Worm (Caenorhabditis elegans) whole organism, L4 larva: ENCODE measurements around the gene old-2.

ENCODE experiments used
- Y105C5A.15 ChIP-seq: fragments of 200-800 bp; sonication (Bioruptor generic); IDR thresholded peaks from 2 replicates; pipeline ENCODE4 v1.3.6; 2022; ENCODE audit warnings: missing genetic modification characterization, missing compliant biosample characterization
- Y5F2A.4 ChIP-seq: fragments of 200-800 bp; sonication (Bioruptor generic); optimal IDR thresholded peaks from 2 replicates; lab custom pipeline; 2018; ENCODE audit warnings: mild to moderate bottlenecking, missing genetic modification characterization, missing compliant biosample characterization
- aha-1 ChIP-seq: fragments of 150-350 bp; peaks from one replicate; lab custom pipeline; 2014; ENCODE audit warnings: missing biosample characterization, missing genetic modification characterization
- arid-1 ChIP-seq: fragments of 200-800 bp; sonication (Bioruptor generic); conservative IDR thresholded peaks from 2 replicates; pipeline ENCODE4 v1.3.6; 2022; ENCODE audit warnings: missing genetic modification reagents, missing genetic modification characterization, missing compliant biosample characterization
- attf-4 ChIP-seq: sonication (generic microtip); optimal IDR thresholded peaks from 3 replicates; lab custom pipeline; 2017; ENCODE audit warnings: missing biosample characterization, missing genetic modification characterization
- ceh-28 ChIP-seq: fragments of 150-350 bp; optimal IDR thresholded peaks from 2 replicates; lab custom pipeline; 2014; ENCODE audit warnings: missing biosample characterization, missing genetic modification reagents, missing genetic modification characterization
- ceh-62 ChIP-seq: sonication (generic microtip); optimal IDR thresholded peaks from 2 replicates; lab custom pipeline; 2017; ENCODE audit warnings: missing biosample characterization, missing genetic modification characterization
- cey-2 ChIP-seq: sonication (generic microtip); optimal IDR thresholded peaks from 3 replicates; lab custom pipeline; 2017; ENCODE audit warnings: missing genetic modification characterization, mild to moderate bottlenecking, missing compliant biosample characterization, antibody characterized with exemption, borderline replicate concordance; ENCODE audit not compliant: insufficient read depth
- daf-16 ChIP-seq, 3 experiments: sonication (generic microtip); optimal IDR thresholded peaks; 2 replicates each; lab custom pipeline; 2016 to 2017; ENCODE audit warnings: missing genetic modification characterization in 3 of 3, missing genetic modification reagents in 3 of 3, mild to moderate bottlenecking in 2 of 3, missing compliant biosample characterization in 2 of 3, missing biosample characterization in 1 of 3, moderate library complexity in 1 of 3
- dmd-6 ChIP-seq: fragments of 200-800 bp; sonication (Bioruptor generic); IDR thresholded peaks from 2 replicates; pipeline ENCODE4 v1.3.6; 2022; ENCODE audit warnings: missing genetic modification reagents, missing genetic modification characterization, missing compliant biosample characterization
- dmd-9 ChIP-seq: fragments of 200-800 bp; sonication (Bioruptor generic); IDR thresholded peaks from 2 replicates; pipeline ENCODE4 v1.3.6; 2022; ENCODE audit warnings: missing genetic modification reagents, missing genetic modification characterization, missing compliant biosample characterization
- dve-1 ChIP-seq: sonication (generic microtip); optimal IDR thresholded peaks from 2 replicates; lab custom pipeline; 2017; ENCODE audit warnings: antibody characterized with exemption, mild to moderate bottlenecking, missing genetic modification characterization, missing compliant biosample characterization; ENCODE audit not compliant: insufficient read depth
- fos-1 ChIP-seq: fragments of 150-350 bp; optimal IDR thresholded peaks from 2 replicates; lab custom pipeline; 2014; ENCODE audit warnings: missing biosample characterization, missing genetic modification characterization
- lin-1 ChIP-seq: fragments of 200-800 bp; sonication (Bioruptor generic); IDR thresholded peaks from 2 replicates; pipeline ENCODE4 v1.3.6; 2022; ENCODE audit warnings: missing genetic modification reagents, missing genetic modification characterization, missing compliant biosample characterization
- lin-13 ChIP-seq: fragments of 150-350 bp; optimal IDR thresholded peaks from 2 replicates; lab custom pipeline; 2014; ENCODE audit warnings: missing biosample characterization, missing genetic modification reagents, missing genetic modification characterization
- lin-29 ChIP-seq: fragments of 200-800 bp; sonication (Bioruptor generic); IDR thresholded peaks from 2 replicates; pipeline ENCODE4 v1.3.6; 2022; ENCODE audit warnings: missing genetic modification reagents, missing genetic modification characterization, missing compliant biosample characterization
- lin-38 ChIP-seq: fragments of 200-800 bp; sonication (Bioruptor generic); IDR thresholded peaks from 2 replicates; pipeline ENCODE4 v1.3.6; 2022; ENCODE audit warnings: missing genetic modification reagents, missing genetic modification characterization, missing compliant biosample characterization
- madf-9 ChIP-seq: fragments of 200-800 bp; sonication (Bioruptor generic); conservative IDR thresholded peaks from 2 replicates; pipeline ENCODE4 v1.3.6; 2022; ENCODE audit warnings: missing genetic modification reagents, missing genetic modification characterization, missing compliant biosample characterization
- mdl-1 ChIP-seq, 2 experiments: fragments of 150-350 bp in 1 of 2; sonication (generic microtip) in 1 of 2; optimal IDR thresholded peaks; 2 replicates each; lab custom pipeline; 2014 to 2017; ENCODE audit warnings: missing biosample characterization in 2 of 2, missing genetic modification characterization in 2 of 2
- mep-1 ChIP-seq: fragments of 150-350 bp; sonication (generic microtip); optimal IDR thresholded peaks from 3 replicates; lab custom pipeline; 2014; ENCODE audit warnings: missing biosample characterization, missing genetic modification characterization
- mes-2 ChIP-seq: sonication (generic microtip); optimal IDR thresholded peaks from 2 replicates; lab custom pipeline; 2016; ENCODE audit warnings: missing genotype, mild to moderate bottlenecking, missing genetic modification characterization, missing compliant biosample characterization; ENCODE audit not compliant: poor library complexity, severe bottlenecking
- mxl-2 ChIP-seq: fragments of 200-800 bp; sonication (Bioruptor generic); conservative IDR thresholded peaks from 2 replicates; pipeline ENCODE4 v1.3.6; 2022; ENCODE audit warnings: missing genetic modification reagents, missing genetic modification characterization, missing compliant biosample characterization
- mxl-3 ChIP-seq: fragments of 200-800 bp; sonication (Bioruptor generic); optimal IDR thresholded peaks from 2 replicates; lab custom pipeline; 2018; ENCODE audit warnings: mild to moderate bottlenecking, missing genetic modification characterization, missing compliant biosample characterization
- nhr-10 ChIP-seq: fragments of 150-350 bp; optimal IDR thresholded peaks from 2 replicates; lab custom pipeline; 2014; ENCODE audit warnings: missing biosample characterization, missing genetic modification characterization
- nhr-102 ChIP-seq: sonication (generic microtip); optimal IDR thresholded peaks from 2 replicates; lab custom pipeline; 2016; ENCODE audit warnings: mild to moderate bottlenecking, missing genetic modification characterization, moderate library complexity, missing compliant biosample characterization
- nhr-11 ChIP-seq: fragments of 150-350 bp; optimal IDR thresholded peaks from 2 replicates; lab custom pipeline; 2014; ENCODE audit warnings: missing biosample characterization, missing genetic modification characterization
- nhr-111 ChIP-seq: fragments of 200-800 bp; sonication (Bioruptor generic); optimal IDR thresholded peaks from 2 replicates; lab custom pipeline; 2018; ENCODE audit warnings: mild to moderate bottlenecking, missing genetic modification characterization, missing compliant biosample characterization
- nhr-237 ChIP-seq: sonication (generic microtip); optimal IDR thresholded peaks from 2 replicates; lab custom pipeline; 2017; ENCODE audit warnings: missing biosample characterization, missing genetic modification characterization
- nhr-25 ChIP-seq: sonication (generic microtip); optimal IDR thresholded peaks from 2 replicates; lab custom pipeline; 2017; ENCODE audit warnings: missing genetic modification characterization, mild to moderate bottlenecking, missing compliant biosample characterization, antibody characterized with exemption, moderate library complexity, borderline replicate concordance; ENCODE audit not compliant: insufficient read depth
- nhr-28 ChIP-seq: fragments of 150-350 bp; optimal IDR thresholded peaks from 2 replicates; lab custom pipeline; 2014; ENCODE audit warnings: missing biosample characterization, missing genetic modification characterization
- nhr-42 ChIP-seq: fragments of 200-800 bp; sonication (Bioruptor generic); IDR thresholded peaks from 2 replicates; pipeline ENCODE4 v1.3.6; 2022; ENCODE audit warnings: missing genetic modification characterization, missing compliant biosample characterization
- nhr-6 ChIP-seq: fragments of 150-350 bp; optimal IDR thresholded peaks from 2 replicates; lab custom pipeline; 2014; ENCODE audit warnings: missing biosample characterization, missing genetic modification characterization
- pha-4 ChIP-seq, 2 experiments: fragments of 150-350 bp in 1 of 2; fragments of 200-800 bp in 1 of 2; sonication (Bioruptor generic) in 1 of 2; IDR thresholded peaks in 1 of 2; optimal IDR thresholded peaks in 1 of 2; 2 replicates each; pipeline versions ENCODE4 v1.3.6 to Lab custom; 2014 to 2022; ENCODE audit warnings: missing genetic modification characterization in 2 of 2, missing genetic modification reagents in 2 of 2, missing biosample characterization in 1 of 2, missing compliant biosample characterization in 1 of 2
- php-3 ChIP-seq: fragments of 200-800 bp; sonication (Bioruptor generic); IDR thresholded peaks from 2 replicates; pipeline ENCODE4 v1.3.6; 2022; ENCODE audit warnings: missing genetic modification reagents, missing genetic modification characterization, missing compliant biosample characterization
- pqm-1 ChIP-seq: sonication (generic microtip); optimal IDR thresholded peaks from 2 replicates; lab custom pipeline; 2017; ENCODE audit warnings: missing biosample characterization, missing genetic modification characterization
- saeg-2 ChIP-seq: fragments of 200-800 bp; sonication (Bioruptor generic); IDR thresholded peaks from 2 replicates; pipeline ENCODE4 v1.3.6; 2022; ENCODE audit warnings: missing genetic modification reagents, missing genetic modification characterization, missing compliant biosample characterization
- set-16 ChIP-seq: fragments of 200-800 bp; sonication (Bioruptor generic); IDR thresholded peaks from 2 replicates; pipeline ENCODE4 v1.3.6; 2022; ENCODE audit warnings: missing genetic modification reagents, missing genetic modification characterization, missing compliant biosample characterization
- snpc-1.2 ChIP-seq: fragments of 200-800 bp; sonication (Bioruptor generic); IDR thresholded peaks from 2 replicates; pipeline ENCODE4 v1.3.6; 2022; ENCODE audit warnings: missing genetic modification reagents, missing genetic modification characterization, missing compliant biosample characterization
- spr-1 ChIP-seq: sonication (generic microtip); optimal IDR thresholded peaks from 2 replicates; lab custom pipeline; 2016; ENCODE audit warnings: mild to moderate bottlenecking, missing genetic modification characterization, missing compliant biosample characterization
- tag-97 ChIP-seq: fragments of 200-800 bp; sonication (Bioruptor generic); IDR thresholded peaks from 2 replicates; pipeline ENCODE4 v1.3.6; 2022; ENCODE audit warnings: missing genetic modification characterization, missing compliant biosample characterization
- unc-39 ChIP-seq: sonication (generic microtip); optimal IDR thresholded peaks from 2 replicates; lab custom pipeline; 2017; ENCODE audit warnings: missing biosample characterization, missing genetic modification characterization
- unc-62 ChIP-seq, 3 experiments: fragments of 150-350 bp in 1 of 3; sonication (generic microtip); optimal IDR thresholded peaks in 2 of 3; peaks in 1 of 3; 1 replicate in 1 of 3; 2 replicates in 2 of 3; lab custom pipeline; 2014 to 2017; ENCODE audit warnings: missing biosample characterization in 3 of 3, missing genetic modification characterization in 3 of 3, missing genetic modification reagents in 3 of 3, missing genotype in 1 of 3
- zfp-3 ChIP-seq: fragments of 200-800 bp; sonication (Bioruptor generic); conservative IDR thresholded peaks from 2 replicates; pipeline ENCODE4 v1.3.6; 2022; ENCODE audit warnings: missing genetic modification reagents, missing genetic modification characterization, missing compliant biosample characterization
- zip-11 ChIP-seq: fragments of 200-800 bp; sonication (Bioruptor generic); IDR thresholded peaks from 2 replicates; pipeline ENCODE4 v1.3.6; 2022; ENCODE audit warnings: missing genetic modification characterization, missing compliant biosample characterization
- zip-2 ChIP-seq: fragments of 150-350 bp; optimal IDR thresholded peaks from 2 replicates; lab custom pipeline; 2014; ENCODE audit warnings: missing biosample characterization, missing genetic modification characterization

old-2 gene

ce11 chrII:9849497-9849896, at the start of gene old-2:
TSS of gene old-2 (minus strand) at chrII:9849597.
- TF ChIP-seq Y105C5A.15 (GFP tag; lab: Robert Waterston, UW) (no peak), mes-2 (tag; lab: Kevin White, UChicago) (no peak), lin-1 (no peak), saeg-2 (GFP tag; lab: Robert Waterston, UW) (no peak), nhr-25 (no peak), nhr-11 (no peak), cey-2 (tag; lab: Kevin White, UChicago) (no peak), lin-13 (GFP tag; lab: Kevin White, UChicago) (no peak)

DNA sequence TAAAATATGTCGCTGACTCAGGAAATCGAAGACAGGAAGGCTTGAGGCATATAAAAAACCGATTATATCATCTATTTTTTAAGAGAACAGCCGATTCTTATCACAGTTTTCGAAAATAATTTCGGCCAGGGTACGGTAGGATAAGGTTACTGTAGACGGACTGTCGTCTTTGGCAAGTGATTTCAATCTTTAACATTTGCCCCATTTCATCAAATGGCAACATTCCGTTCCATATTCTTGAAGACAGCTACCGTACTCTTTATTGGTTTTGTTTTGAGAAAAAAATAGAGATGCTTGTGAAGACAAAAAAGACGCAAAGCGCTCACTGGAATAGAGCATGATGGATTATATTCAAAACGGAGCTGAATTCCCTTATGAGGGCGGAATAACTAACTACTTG, 49.3 kb upstream of the old-2 start:
- TF ChIP-seq ceh-28 (tag; lab: Kevin White, UChicago) (no peak), aha-1 (tag; lab: Kevin White, UChicago) (peak; percentile 91), dmd-6 (GFP tag; lab: Robert Waterston, UW) (no peak), set-16 (GFP tag; lab: Robert Waterston, UW) (no peak), snpc-1.2 (no peak), mdl-1 (tag; optimal IDR thresholded peaks at IDR 0.05; lab: Kevin White, UChicago) (no peak), Y5F2A.4 (GFP tag; lab: Kevin White, UChicago) (no peak)
- TF ChIP-seq, all 104 proteins: peak for 1

- TF ChIP-seq pha-4 (GFP tag; IDR thresholded peaks at IDR 0.05; lab: Robert Waterston, UW) (no peak), pha-4 (tag; optimal IDR thresholded peaks at IDR 0.05; lab: Kevin White, UChicago) (no peak), pqm-1 (tag; lab: Kevin White, UChicago) (peak; percentile 13), unc-62 (GFP tag; optimal IDR thresholded peaks at IDR 0.05 in 1 of 2; lab: Kevin White, UChicago) (no peak), unc-62 (tag; optimal IDR thresholded peaks at IDR 0.05; lab: Kevin White, UChicago) (no peak), nhr-42 (GFP tag; lab: Robert Waterston, UW) (no peak), daf-16 (GFP tag; optimal IDR thresholded peaks at IDR 0.05; lab: Kevin White, UChicago) (no peak), daf-16 (tag; optimal IDR thresholded peaks at IDR 0.05; lab: Kevin White, UChicago) (peak; percentile 65), nhr-28 (no peak), zip-11 (no peak), nhr-111 (no peak), dve-1 (tag; lab: Kevin White, UChicago) (peak; percentile 53), mep-1 (tag; lab: Kevin White, UChicago) (no peak), fos-1 (no peak), madf-9 (GFP tag; lab: Robert Waterston, UW) (no peak), zfp-3 (no peak), ceh-62 (tag; lab: Kevin White, UChicago) (no peak), unc-39 (no peak), php-3 (GFP tag; lab: Robert Waterston, UW) (peak; percentile 95), ceh-28 (tag; lab: Kevin White, UChicago) (no peak), nhr-102 (tag; lab: Kevin White, UChicago) (no peak), dmd-6 (GFP tag; lab: Robert Waterston, UW) (peak; percentile 47), nhr-25 (no peak), nhr-6 (no peak), mxl-2 (no peak), zip-2 (tag; lab: Kevin White, UChicago) (no peak), cey-2 (tag; lab: Kevin White, UChicago) (no peak)
Measured at ce11 chrII:9895173-9895572, 45.8 kb upstream of the old-2 start.

DNA sequence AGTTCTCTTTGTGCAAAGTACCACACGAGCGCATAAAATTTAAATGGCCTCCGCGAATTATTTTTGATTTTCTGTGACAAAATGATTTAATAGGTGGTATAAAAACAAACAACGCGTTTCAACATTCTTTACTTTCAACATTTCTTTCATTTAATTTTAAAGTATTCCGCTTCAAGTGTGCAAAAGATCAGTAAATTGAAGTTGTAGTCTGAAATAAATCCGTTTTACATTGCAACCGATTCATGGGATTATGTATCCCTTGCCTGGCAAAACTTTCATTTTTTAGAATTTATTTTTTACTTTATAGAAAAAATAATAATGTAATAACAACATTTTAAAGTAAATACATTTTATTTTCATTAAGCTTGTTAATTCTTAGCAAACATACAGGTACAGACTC, 45.0 kb upstream of the old-2 start, which contains the start of gene F26C11.1:
F26C11.1 (plus strand) TSS at position 301 of the 400 bp plus-strand sequence.
- TF ChIP-seq dmd-9 (GFP tag; lab: Robert Waterston, UW): no peak
- TF ChIP-seq lin-38 (GFP tag; lab: Robert Waterston, UW): no peak
- TF ChIP-seq nhr-237 (tag; lab: Kevin White, UChicago): no peak
- TF ChIP-seq nhr-10 (tag; lab: Kevin White, UChicago): no peak
- TF ChIP-seq attf-4 (tag; lab: Kevin White, UChicago): no peak
- TF ChIP-seq mep-1 (tag; lab: Kevin White, UChicago): no peak
- TF ChIP-seq arid-1 (GFP tag; lab: Robert Waterston, UW): no peak
- TF ChIP-seq snpc-1.2: no peak
- TF ChIP-seq ceh-28 (tag; lab: Kevin White, UChicago): no peak
- TF ChIP-seq spr-1: no peak
- TF ChIP-seq fos-1: no peak
- TF ChIP-seq mxl-3: no peak
- TF ChIP-seq ceh-62 (tag; lab: Kevin White, UChicago): no peak
- TF ChIP-seq lin-29: no peak
- TF ChIP-seq madf-9 (GFP tag; lab: Robert Waterston, UW): no peak
- no peak for TF ChIP-seq pqm-1 (tag; lab: Kevin White, UChicago)
- no peak for TF ChIP-seq tag-97 (GFP tag; lab: Robert Waterston, UW)
- TF ChIP-seq mxl-2: no peak
